Worm (Caenorhabditis elegans) whole organism, L1 larva: ENCODE measurements around the gene cyp-33C6.

Experiments used
- C16A3.4 ChIP-seq: fragments of 150-350 bp; optimal IDR thresholded peaks from 2 replicates; lab custom pipeline; 2014; ENCODE audit warnings: missing biosample characterization, missing genetic modification characterization
- aly-2 ChIP-seq: fragments of 150-350 bp; optimal IDR thresholded peaks from 2 replicates; lab custom pipeline; 2014; ENCODE audit warnings: missing biosample characterization, missing genetic modification characterization
- blmp-1 ChIP-seq: fragments of 150-350 bp; optimal IDR thresholded peaks from 2 replicates; lab custom pipeline; 2014; ENCODE audit warnings: missing biosample characterization, missing genetic modification characterization
- ceh-8 ChIP-seq: fragments of 200-800 bp; sonication (Bioruptor generic); optimal IDR thresholded peaks from 2 replicates; lab custom pipeline; 2018; ENCODE audit warnings: mild to moderate bottlenecking, missing genetic modification characterization, moderate library complexity, missing compliant biosample characterization
- ceh-88 ChIP-seq: fragments of 200-800 bp; sonication (Bioruptor generic); IDR thresholded peaks from 2 replicates; pipeline ENCODE4 v1.3.6; 2022; ENCODE audit warnings: missing genetic modification characterization, missing compliant biosample characterization
- ceh-90 ChIP-seq: sonication (generic microtip); optimal IDR thresholded peaks from 2 replicates; lab custom pipeline; 2016; ENCODE audit warnings: missing genetic modification characterization, missing compliant biosample characterization
- ces-1 ChIP-seq: fragments of 150-350 bp; optimal IDR thresholded peaks from 2 replicates; lab custom pipeline; 2014; ENCODE audit warnings: missing biosample characterization, missing genetic modification reagents, missing genetic modification characterization
- efl-1 ChIP-seq, 4 experiments: fragments of 150-350 bp; optimal IDR thresholded peaks in 3 of 4; peaks in 1 of 4; 1 replicate in 1 of 4; 2 replicates in 3 of 4; lab custom pipeline; 2014; ENCODE audit warnings: missing biosample characterization in 2 of 4, missing genetic modification characterization in 2 of 4, missing genetic modification reagents in 2 of 4
- efl-3 ChIP-seq: fragments of 200-800 bp; sonication (Bioruptor generic); optimal IDR thresholded peaks from 2 replicates; lab custom pipeline; 2018; ENCODE audit warnings: mild to moderate bottlenecking, missing genetic modification characterization, missing compliant biosample characterization
- elt-3 ChIP-seq, 6 experiments: fragments of 150-350 bp in 1 of 6; sonication (generic microtip); optimal IDR thresholded peaks; 2 replicates each; lab custom pipeline; 2017 to 2018; ENCODE audit warnings: missing biosample characterization in 6 of 6, missing genetic modification characterization in 6 of 6, inconsistent platforms in 1 of 6
- ets-5 ChIP-seq: fragments of 200-800 bp; sonication (Bioruptor generic); IDR thresholded peaks from 2 replicates; pipeline ENCODE4 v1.3.6; 2022; ENCODE audit warnings: missing genetic modification characterization, missing compliant biosample characterization
- grh-1 ChIP-seq: fragments of 200-800 bp; sonication (Bioruptor generic); IDR thresholded peaks from 2 replicates; pipeline ENCODE4 v1.3.6; 2022; ENCODE audit warnings: missing genetic modification reagents, missing genetic modification characterization, missing compliant biosample characterization
- hlh-4 ChIP-seq: sonication (generic microtip); optimal IDR thresholded peaks from 2 replicates; lab custom pipeline; 2016; ENCODE audit warnings: mild to moderate bottlenecking, missing genetic modification characterization, missing compliant biosample characterization
- irx-1 ChIP-seq: sonication (generic microtip); optimal IDR thresholded peaks from 2 replicates; lab custom pipeline; 2016; ENCODE audit warnings: missing genetic modification characterization, missing compliant biosample characterization
- isw-1 ChIP-seq: fragments of 200-800 bp; sonication (Bioruptor generic); IDR thresholded peaks from 2 replicates; pipeline ENCODE4 v1.3.6; 2022; ENCODE audit warnings: missing genetic modification characterization, missing compliant biosample characterization
- jun-1 ChIP-seq: fragments of 150-350 bp; optimal IDR thresholded peaks from 2 replicates; lab custom pipeline; 2014; ENCODE audit warnings: missing biosample characterization, missing genetic modification reagents, missing genetic modification characterization
- lin-15B ChIP-seq: fragments of 150-350 bp; sonication (generic microtip); optimal IDR thresholded peaks from 3 replicates; lab custom pipeline; 2014; ENCODE audit warnings: missing biosample characterization, missing genetic modification characterization
- lin-35 ChIP-seq, 2 experiments: fragments of 150-350 bp; optimal IDR thresholded peaks; 2 replicates each; lab custom pipeline; 2014; ENCODE audit warnings: missing biosample characterization in 2 of 2, missing genetic modification characterization in 2 of 2, missing genetic modification reagents in 2 of 2
- lin-39 ChIP-seq: fragments of 150-350 bp; optimal IDR thresholded peaks from 2 replicates; lab custom pipeline; 2014; ENCODE audit warnings: missing biosample characterization, missing genetic modification reagents, missing genetic modification characterization
- lir-3 ChIP-seq: sonication (generic microtip); optimal IDR thresholded peaks from 2 replicates; lab custom pipeline; 2016; ENCODE audit warnings: mild to moderate bottlenecking, missing genetic modification characterization, moderate library complexity, missing compliant biosample characterization; ENCODE audit not compliant: poor library complexity
- lsy-2 ChIP-seq, 2 experiments: fragments of 150-350 bp; optimal IDR thresholded peaks; 2 replicates each; lab custom pipeline; 2014; ENCODE audit warnings: missing biosample characterization in 2 of 2, missing genetic modification characterization in 2 of 2
- nhr-11 ChIP-seq: fragments of 150-350 bp; optimal IDR thresholded peaks from 2 replicates; lab custom pipeline; 2014; ENCODE audit warnings: missing biosample characterization, missing genetic modification characterization
- nhr-19 ChIP-seq: fragments of 200-800 bp; sonication (Bioruptor generic); conservative IDR thresholded peaks from 2 replicates; pipeline ENCODE4 v1.3.6; 2022; ENCODE audit warnings: missing genetic modification characterization, missing compliant biosample characterization
- nhr-28 ChIP-seq: fragments of 150-350 bp; optimal IDR thresholded peaks from 2 replicates; lab custom pipeline; 2014; ENCODE audit warnings: missing biosample characterization, missing genetic modification characterization
- nhr-47 ChIP-seq: sonication (generic microtip); optimal IDR thresholded peaks from 2 replicates; lab custom pipeline; 2016; ENCODE audit warnings: mild to moderate bottlenecking, missing genetic modification characterization, moderate library complexity, missing compliant biosample characterization
- nhr-71 ChIP-seq: sonication (generic microtip); optimal IDR thresholded peaks from 2 replicates; lab custom pipeline; 2016; ENCODE audit warnings: mild to moderate bottlenecking, missing genetic modification characterization, moderate library complexity, missing compliant biosample characterization
- nhr-84 ChIP-seq: sonication (generic microtip); optimal IDR thresholded peaks from 2 replicates; lab custom pipeline; 2017; ENCODE audit warnings: missing biosample characterization, missing genetic modification characterization
- nhr-85 ChIP-seq: sonication (generic microtip); peaks from one replicate; lab custom pipeline; 2016; ENCODE audit warnings: missing genetic modification characterization, inconsistent platforms, missing compliant biosample characterization
- nhr-90 ChIP-seq: sonication (generic microtip); optimal IDR thresholded peaks from 2 replicates; lab custom pipeline; 2016; ENCODE audit warnings: mild to moderate bottlenecking, missing genetic modification characterization, missing compliant biosample characterization; ENCODE audit not compliant: poor library complexity
- pag-3 ChIP-seq: sonication (generic microtip); optimal IDR thresholded peaks from 2 replicates; lab custom pipeline; 2017; ENCODE audit warnings: missing genetic modification characterization, mild to moderate bottlenecking, missing compliant biosample characterization, antibody characterized with exemption, borderline replicate concordance; ENCODE audit not compliant: insufficient read depth
- pax-3 ChIP-seq: fragments of 200-800 bp; sonication (Bioruptor generic); optimal IDR thresholded peaks from 2 replicates; lab custom pipeline; 2018; ENCODE audit warnings: mild to moderate bottlenecking, missing genetic modification characterization, moderate library complexity, missing compliant biosample characterization
- rnt-1 ChIP-seq: sonication (generic microtip); optimal IDR thresholded peaks from 2 replicates; lab custom pipeline; 2016; ENCODE audit warnings: mild to moderate bottlenecking, missing genetic modification characterization, moderate library complexity, missing compliant biosample characterization
- snu-23 ChIP-seq: sonication (generic microtip); optimal IDR thresholded peaks from 2 replicates; lab custom pipeline; 2016; ENCODE audit warnings: missing genetic modification characterization, missing compliant biosample characterization
- sox-4 ChIP-seq: sonication (generic microtip); optimal IDR thresholded peaks from 2 replicates; lab custom pipeline; 2016; ENCODE audit warnings: missing genetic modification characterization, missing compliant biosample characterization
- tbx-2 ChIP-seq: sonication (generic microtip); optimal IDR thresholded peaks from 2 replicates; lab custom pipeline; 2016; ENCODE audit warnings: missing genetic modification characterization, missing compliant biosample characterization
- unc-130 ChIP-seq: fragments of 150-350 bp; optimal IDR thresholded peaks from 2 replicates; lab custom pipeline; 2017; ENCODE audit warnings: missing biosample characterization, missing genetic modification characterization, inconsistent platforms
- unc-30 ChIP-seq: sonication (generic microtip); optimal IDR thresholded peaks from 2 replicates; lab custom pipeline; 2017; ENCODE audit warnings: missing biosample characterization, missing genetic modification characterization
- unc-62 ChIP-seq: fragments of 150-350 bp; optimal IDR thresholded peaks from 2 replicates; lab custom pipeline; 2014; ENCODE audit warnings: missing biosample characterization, missing genetic modification reagents, missing genetic modification characterization
- vab-15 ChIP-seq: sonication (generic microtip); optimal IDR thresholded peaks from 2 replicates; lab custom pipeline; 2017; ENCODE audit warnings: missing genotype, mild to moderate bottlenecking, missing genetic modification characterization, missing compliant biosample characterization
- zag-1 ChIP-seq: fragments of 150-350 bp; optimal IDR thresholded peaks from 2 replicates; lab custom pipeline; 2014; ENCODE audit warnings: missing biosample characterization, missing genetic modification characterization

Gene cyp-33C6

DNA sequence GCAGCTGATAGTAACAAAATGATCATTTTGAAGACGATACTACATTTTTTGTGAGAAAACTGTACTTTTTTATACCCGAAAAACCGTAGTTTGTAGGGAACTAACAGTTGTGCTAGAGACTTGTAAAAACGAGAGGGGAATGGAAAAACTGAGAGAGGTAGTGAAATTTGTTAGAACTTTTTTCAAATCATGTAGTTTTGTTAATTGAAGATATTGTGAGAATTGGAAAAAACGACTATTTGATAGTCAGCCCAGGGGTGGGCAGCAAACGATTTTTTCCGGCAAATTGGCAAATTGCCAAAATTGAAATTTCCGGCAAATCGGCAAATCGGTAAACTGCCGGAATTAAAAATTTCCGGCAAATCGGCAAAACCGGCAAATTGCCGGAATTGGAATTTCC is at the start of gene cyp-33C6:
cyp-33C6 (minus strand) TSS at position 101 of the 400 bp plus-strand sequence.
- TF ChIP-seq hlh-4 (tag; lab: Kevin White, UChicago) = no peak
- no peak for TF ChIP-seq pax-3
- no peak for TF ChIP-seq nhr-19 (GFP tag; lab: Robert Waterston, UW)
- TF ChIP-seq rnt-1 (tag; lab: Kevin White, UChicago) = no peak
- TF ChIP-seq ceh-90 = no peak
- TF ChIP-seq elt-3 (tag; optimal IDR thresholded peaks at IDR 0.05; lab: Kevin White, UChicago) = no peak
- no peak for TF ChIP-seq nhr-84
- no peak for TF ChIP-seq ces-1 (GFP tag; lab: Kevin White, UChicago)

ce11 chrV:2294577-2294976 is 45.4 kb upstream of the cyp-33C6 start, which contains the start of gene nhr-226:
nhr-226 (plus strand) TSS chrV:2294877.
- no peak for TF ChIP-seq efl-1 (optimal IDR thresholded peaks at IDR 0.05; lab: Kevin White, UChicago)
- TF ChIP-seq efl-1 (GFP tag; optimal IDR thresholded peaks at IDR 0.05 in 1 of 2; lab: Kevin White, UChicago) = no peak

DNA sequence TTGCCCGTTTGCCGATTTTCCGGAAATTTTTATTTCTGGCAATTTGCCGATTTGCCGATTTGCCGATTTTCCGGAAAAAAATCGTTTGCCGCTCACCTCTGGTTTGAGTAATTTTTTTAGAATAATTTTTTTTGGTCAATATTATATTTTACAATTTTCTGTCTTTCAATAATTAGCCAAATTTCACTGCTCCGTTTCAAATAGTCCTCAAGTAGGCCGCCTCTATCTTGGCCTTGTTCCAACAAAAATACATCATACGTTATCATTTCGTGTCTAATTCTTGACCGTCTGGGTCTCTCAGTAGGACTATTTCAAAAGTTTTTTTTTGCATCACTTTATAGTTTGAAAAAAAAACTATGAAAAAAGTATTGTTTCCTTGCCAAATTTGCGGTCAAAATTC is 43.0 kb upstream of the cyp-33C6 start, which contains the start of gene nhr-115:
nhr-115 (plus strand) TSS at position 301 of the 400 bp plus-strand sequence.
- TF ChIP-seq hlh-4 (tag; lab: Kevin White, UChicago) = no peak
- TF ChIP-seq unc-30 = no peak
- no peak for TF ChIP-seq efl-1 (optimal IDR thresholded peaks at IDR 0.05; lab: Kevin White, UChicago)
- TF ChIP-seq efl-1 (GFP tag; optimal IDR thresholded peaks at IDR 0.05 in 1 of 2; lab: Kevin White, UChicago) = no peak
- no peak for TF ChIP-seq lin-39 (tag; lab: Kevin White, UChicago)
- no peak for TF ChIP-seq isw-1 (GFP tag; lab: Robert Waterston, UW)
- no peak for TF ChIP-seq nhr-84
- no peak for TF ChIP-seq pax-3
- TF ChIP-seq blmp-1 (tag; lab: Kevin White, UChicago) = no peak
- no peak for TF ChIP-seq lin-35 (GFP tag; optimal IDR thresholded peaks at IDR 0.05; lab: Kevin White, UChicago)
- no peak for TF ChIP-seq grh-1 (GFP tag; lab: Robert Waterston, UW)
- TF ChIP-seq lin-15B (tag; lab: Kevin White, UChicago) = no peak
- no peak for TF ChIP-seq ceh-88 (GFP tag; lab: Robert Waterston, UW)
- no peak for TF ChIP-seq lir-3 (tag; lab: Kevin White, UChicago)
- no peak for TF ChIP-seq rnt-1 (tag; lab: Kevin White, UChicago)
- no peak for TF ChIP-seq vab-15 (tag; lab: Kevin White, UChicago)

- no peak for TF ChIP-seq zag-1 (tag; lab: Kevin White, UChicago)
- no peak for TF ChIP-seq lir-3 (tag; lab: Kevin White, UChicago)
- no peak for TF ChIP-seq unc-62 (GFP tag; lab: Kevin White, UChicago)
- no peak for TF ChIP-seq pax-3
- TF ChIP-seq jun-1 = no peak
- TF ChIP-seq unc-30 = no peak
- no peak for TF ChIP-seq ces-1 (GFP tag; lab: Kevin White, UChicago)
- TF ChIP-seq ceh-8 (GFP tag; lab: Kevin White, UChicago) = no peak
- no peak for TF ChIP-seq nhr-71 (tag; lab: Kevin White, UChicago)
- no peak for TF ChIP-seq nhr-90 (tag; lab: Kevin White, UChicago)
Observed at ce11 chrV:2290329-2290728, 41.1 kb upstream of the cyp-33C6 start, which contains the start of gene nhr-225. nhr-225 (minus strand) TSS chrV:2290474.

ce11 chrV:2285107-2285506 is 35.9 kb upstream of the cyp-33C6 start, which contains the start of gene nhr-227:
nhr-227 (plus strand) TSS chrV:2285432.
- no peak for TF ChIP-seq efl-1 (optimal IDR thresholded peaks at IDR 0.05; lab: Kevin White, UChicago)
- TF ChIP-seq efl-1 (GFP tag; optimal IDR thresholded peaks at IDR 0.05 in 1 of 2; lab: Kevin White, UChicago) = peak in 1 of 2 experiments; percentile 89
- TF ChIP-seq aly-2 (tag; lab: Kevin White, UChicago) = no peak
- TF ChIP-seq, all 84 proteins: peak for 1

DNA sequence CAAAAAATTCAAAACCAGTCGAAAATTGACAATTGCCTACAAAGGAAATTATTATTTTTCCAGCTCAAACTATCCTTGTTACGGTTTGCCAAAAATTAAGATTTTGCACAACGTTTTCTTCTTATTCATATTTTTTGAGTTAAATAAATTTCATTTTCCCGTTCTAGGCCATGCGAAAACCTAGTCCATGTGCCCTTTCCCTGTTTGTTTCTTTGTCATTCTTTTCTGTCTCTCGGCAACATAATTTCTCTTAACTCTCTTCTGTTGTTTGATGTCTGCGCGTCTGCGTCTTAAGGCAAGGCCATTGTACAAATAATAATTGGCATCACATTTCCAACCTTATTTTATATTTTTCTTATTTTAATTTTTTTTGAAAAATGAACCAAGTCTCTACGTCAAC is 32.3 kb upstream of the cyp-33C6 start, which contains the start of gene nhr-228:
nhr-228 (plus strand) TSS at position 261 of the 400 bp plus-strand sequence.
- TF ChIP-seq hlh-4 (tag; lab: Kevin White, UChicago) = no peak
- TF ChIP-seq ets-5 = no peak
- TF ChIP-seq snu-23 (GFP tag; lab: Kevin White, UChicago) = peak; percentile 62
- peak; percentile 30 for TF ChIP-seq irx-1 (tag; lab: Kevin White, UChicago)
- no peak for TF ChIP-seq sox-4 (tag; lab: Kevin White, UChicago)
- peak; percentile 37 for TF ChIP-seq unc-130 (tag; lab: Kevin White, UChicago)
- TF ChIP-seq nhr-47 (tag; lab: Kevin White, UChicago) = peak; percentile 43
- no peak for TF ChIP-seq grh-1 (GFP tag; lab: Robert Waterston, UW)
- TF ChIP-seq ceh-88 (GFP tag; lab: Robert Waterston, UW) = no peak
- no peak for TF ChIP-seq nhr-28 (tag; lab: Kevin White, UChicago)
- TF ChIP-seq tbx-2 = peak; percentile 30
- peak; percentile 79 for TF ChIP-seq blmp-1 (tag; lab: Kevin White, UChicago)
- TF ChIP-seq efl-3 = no peak
- peak; percentile 24 for TF ChIP-seq pag-3
- peak; percentile 10 for TF ChIP-seq nhr-90 (tag; lab: Kevin White, UChicago)
- TF ChIP-seq nhr-85 (tag; lab: Kevin White, UChicago) = no peak
- no peak for TF ChIP-seq nhr-11 (tag; lab: Kevin White, UChicago)
- TF ChIP-seq C16A3.4 (tag; lab: Kevin White, UChicago) = peak; percentile 45
- peak; percentile 38 to 56 for TF ChIP-seq lin-35 (GFP tag; optimal IDR thresholded peaks at IDR 0.05; lab: Kevin White, UChicago)
- TF ChIP-seq lsy-2 (tag; optimal IDR thresholded peaks at IDR 0.05; lab: Kevin White, UChicago) = peak; percentile 29 to 73
